Worm (Caenorhabditis elegans) whole organism, L3 larva: ENCODE results near the gene Y61B8A.6.
"Not testable (repeated sequence)": the region's sequence is repeated elsewhere in the genome, so short reads cannot be mapped to it uniquely, and the experiment has no call there.

Experiments used
- R02D3.7 ChIP-seq: fragments of 150-350 bp; optimal IDR thresholded peaks from 2 replicates; lab custom pipeline; 2014; ENCODE audit warnings: missing biosample characterization, missing genetic modification characterization
- ZK546.5 ChIP-seq: sonication (generic microtip); optimal IDR thresholded peaks from 2 replicates; lab custom pipeline; 2017; ENCODE audit warnings: missing biosample characterization, missing genetic modification characterization
- aly-2 ChIP-seq: fragments of 150-350 bp; optimal IDR thresholded peaks from 2 replicates; lab custom pipeline; 2014; ENCODE audit warnings: missing biosample characterization, missing genetic modification characterization
- ceh-16 ChIP-seq: sonication (generic microtip); optimal IDR thresholded peaks from 2 replicates; lab custom pipeline; 2017; ENCODE audit warnings: missing biosample characterization, missing genetic modification characterization
- ceh-9 ChIP-seq: sonication (generic microtip); optimal IDR thresholded peaks from 2 replicates; lab custom pipeline; 2018; ENCODE audit warnings: missing biosample characterization, missing genetic modification characterization
- daf-12 ChIP-seq: fragments of 150-350 bp; optimal IDR thresholded peaks from 2 replicates; lab custom pipeline; 2014; ENCODE audit warnings: missing biosample characterization, missing genetic modification reagents, missing genetic modification characterization
- egl-5 ChIP-seq: fragments of 150-350 bp; optimal IDR thresholded peaks from 2 replicates; lab custom pipeline; 2017; ENCODE audit warnings: missing biosample characterization, missing genetic modification reagents, missing genetic modification characterization, inconsistent platforms
- elt-1 ChIP-seq: fragments of 150-350 bp; optimal IDR thresholded peaks from 2 replicates; lab custom pipeline; 2014; ENCODE audit warnings: missing biosample characterization, missing genetic modification characterization
- elt-2 ChIP-seq: sonication (generic microtip); optimal IDR thresholded peaks from 2 replicates; lab custom pipeline; 2016; ENCODE audit warnings: missing genetic modification reagents, mild to moderate bottlenecking, missing genetic modification characterization, missing compliant biosample characterization
- eor-1 ChIP-seq, 2 experiments: fragments of 150-350 bp; optimal IDR thresholded peaks; 2 replicates each; lab custom pipeline; 2014 to 2018; ENCODE audit warnings: missing biosample characterization in 2 of 2, missing genetic modification characterization in 2 of 2
- fkh-10 ChIP-seq: sonication (generic microtip); optimal IDR thresholded peaks from 2 replicates; lab custom pipeline; 2017; ENCODE audit warnings: missing biosample characterization, missing genetic modification reagents, missing genetic modification characterization
- fos-1 ChIP-seq: fragments of 150-350 bp; optimal IDR thresholded peaks from 2 replicates; lab custom pipeline; 2014; ENCODE audit warnings: missing biosample characterization, missing genetic modification characterization
- hmg-11 ChIP-seq: sonication (generic microtip); optimal IDR thresholded peaks from 2 replicates; lab custom pipeline; 2016; ENCODE audit warnings: missing genetic modification characterization, missing compliant biosample characterization
- lin-39 ChIP-seq: fragments of 150-350 bp; optimal IDR thresholded peaks from 2 replicates; lab custom pipeline; 2018; ENCODE audit warnings: missing biosample characterization, missing genetic modification reagents, missing genetic modification characterization
- mdl-1 ChIP-seq: fragments of 150-350 bp; optimal IDR thresholded peaks from 2 replicates; lab custom pipeline; 2014; ENCODE audit warnings: missing biosample characterization, missing genetic modification characterization
- mml-1 ChIP-seq: fragments of 150-350 bp; sonication (generic microtip); optimal IDR thresholded peaks from 3 replicates; lab custom pipeline; 2014; ENCODE audit warnings: missing biosample characterization, missing genetic modification characterization
- nfya-1 ChIP-seq: sonication (generic microtip); optimal IDR thresholded peaks from 2 replicates; lab custom pipeline; 2017; ENCODE audit warnings: missing genetic modification characterization, mild to moderate bottlenecking, missing compliant biosample characterization, antibody characterized with exemption, moderate library complexity; ENCODE audit not compliant: insufficient read depth
- nhr-11 ChIP-seq: fragments of 150-350 bp; optimal IDR thresholded peaks from 2 replicates; lab custom pipeline; 2014; ENCODE audit warnings: missing biosample characterization, missing genetic modification characterization
- nhr-23 ChIP-seq: fragments of 150-350 bp; optimal IDR thresholded peaks from 2 replicates; lab custom pipeline; 2014; ENCODE audit warnings: missing biosample characterization, missing genetic modification reagents, missing genetic modification characterization
- nhr-237 ChIP-seq: fragments of 150-350 bp; optimal IDR thresholded peaks from 2 replicates; lab custom pipeline; 2014; ENCODE audit warnings: missing biosample characterization, missing genetic modification characterization
- nhr-25 ChIP-seq: sonication (generic microtip); optimal IDR thresholded peaks from 2 replicates; lab custom pipeline; 2017; ENCODE audit warnings: missing biosample characterization, missing genetic modification characterization
- nhr-28 ChIP-seq: fragments of 150-350 bp; optimal IDR thresholded peaks from 2 replicates; lab custom pipeline; 2014; ENCODE audit warnings: missing biosample characterization, missing genetic modification characterization
- nhr-67 ChIP-seq: fragments of 150-350 bp; optimal IDR thresholded peaks from 2 replicates; lab custom pipeline; 2014; ENCODE audit warnings: missing biosample characterization, missing genetic modification characterization
- nhr-77 ChIP-seq: fragments of 150-350 bp; optimal IDR thresholded peaks from 2 replicates; lab custom pipeline; 2014; ENCODE audit warnings: missing biosample characterization, missing genetic modification characterization
- pha-4 ChIP-seq: fragments of 150-350 bp; optimal IDR thresholded peaks from 2 replicates; lab custom pipeline; 2014; ENCODE audit warnings: missing biosample characterization, missing genetic modification reagents, missing genetic modification characterization
- pqm-1 ChIP-seq: fragments of 150-350 bp; optimal IDR thresholded peaks from 2 replicates; lab custom pipeline; 2017; ENCODE audit warnings: missing biosample characterization, missing genetic modification characterization, inconsistent platforms
- sea-2 ChIP-seq: fragments of 150-350 bp; sonication (generic microtip); optimal IDR thresholded peaks from 4 replicates; lab custom pipeline; 2014; ENCODE audit warnings: missing biosample characterization, missing genetic modification reagents, missing genetic modification characterization
- unc-39 ChIP-seq: sonication (generic microtip); optimal IDR thresholded peaks from 4 replicates; lab custom pipeline; 2017; ENCODE audit warnings: missing biosample characterization, missing genetic modification characterization
- unc-62 ChIP-seq: fragments of 150-350 bp; sonication (generic microtip); optimal IDR thresholded peaks from 4 replicates; lab custom pipeline; 2014; ENCODE audit warnings: missing biosample characterization, missing genetic modification reagents, missing genetic modification characterization
- zag-1 ChIP-seq: fragments of 150-350 bp; optimal IDR thresholded peaks from 2 replicates; lab custom pipeline; 2014; ENCODE audit warnings: missing biosample characterization, missing genetic modification characterization
- ztf-11 ChIP-seq: fragments of 150-350 bp; optimal IDR thresholded peaks from 2 replicates; lab custom pipeline; 2014; ENCODE audit warnings: missing biosample characterization, missing genetic modification characterization

Y61B8A.6 gene

ce11 chrV:17264855-17265254 is 13.1 kb downstream of the Y61B8A.6 start, which contains the start of gene K10G4.3:
Gene K10G4.3 (minus strand): TSS chrV:17264955.
- not testable (repeated sequence) for TF ChIP-seq zag-1, nfya-1, nhr-28 (tag; lab: Kevin White, UChicago)

- TF ChIP-seq unc-39 (tag; lab: Kevin White, UChicago) (no peak), ceh-9 (tag; lab: Kevin White, UChicago) (no peak), nhr-11 (tag; lab: Kevin White, UChicago) (no peak), fkh-10 (GFP tag; lab: Kevin White, UChicago) (no peak)
Observed at ce11 chrV:17272112-17272511, 20.4 kb downstream of the Y61B8A.6 start.

- TF ChIP-seq R02D3.7 (tag; lab: Kevin White, UChicago) (no peak), unc-62 (GFP tag; lab: Kevin White, UChicago) (no peak), egl-5 (tag; lab: Kevin White, UChicago) (no peak), elt-2 (tag; lab: Kevin White, UChicago) (no peak), nhr-23 (tag; lab: Kevin White, UChicago) (no peak), fos-1 (no peak)
Observed at ce11 chrV:17273249-17273648, 21.5 kb downstream of the Y61B8A.6 start, which contains the start of gene K10G4.10. Gene K10G4.10 (plus strand): TSS chrV:17273549.

- TF ChIP-seq ZK546.5 (tag; lab: Kevin White, UChicago) (no peak), nhr-237 (tag; lab: Kevin White, UChicago) (no peak), ceh-9 (tag; lab: Kevin White, UChicago) (no peak), nhr-11 (tag; lab: Kevin White, UChicago) (no peak), mml-1 (tag; lab: Kevin White, UChicago) (no peak), ceh-16 (no peak), nhr-28 (tag; lab: Kevin White, UChicago) (no peak), nhr-25 (tag; lab: Kevin White, UChicago) (no peak), elt-2 (tag; lab: Kevin White, UChicago) (no peak), daf-12 (tag; lab: Kevin White, UChicago) (no peak), eor-1 (tag; optimal IDR thresholded peaks at IDR 0.05; lab: Kevin White, UChicago) (no peak), nhr-77 (tag; lab: Kevin White, UChicago) (no peak), hmg-11 (tag; lab: Kevin White, UChicago) (no peak), fkh-10 (GFP tag; lab: Kevin White, UChicago) (no peak), unc-39 (tag; lab: Kevin White, UChicago) (no peak), zag-1 (tag; lab: Kevin White, UChicago) (no peak), ztf-11 (tag; lab: Kevin White, UChicago) (no peak), pha-4 (tag; lab: Kevin White, UChicago) (no peak)
Observed at ce11 chrV:17284159-17284558, 32.4 kb downstream of the Y61B8A.6 start.

ce11 chrV:17292740-17293139 is 41.0 kb downstream of the Y61B8A.6 start:
- no peak for TF ChIP-seq elt-1 (tag; lab: Kevin White, UChicago)
- TF ChIP-seq, all 47 proteins: peak for 0

DNA sequence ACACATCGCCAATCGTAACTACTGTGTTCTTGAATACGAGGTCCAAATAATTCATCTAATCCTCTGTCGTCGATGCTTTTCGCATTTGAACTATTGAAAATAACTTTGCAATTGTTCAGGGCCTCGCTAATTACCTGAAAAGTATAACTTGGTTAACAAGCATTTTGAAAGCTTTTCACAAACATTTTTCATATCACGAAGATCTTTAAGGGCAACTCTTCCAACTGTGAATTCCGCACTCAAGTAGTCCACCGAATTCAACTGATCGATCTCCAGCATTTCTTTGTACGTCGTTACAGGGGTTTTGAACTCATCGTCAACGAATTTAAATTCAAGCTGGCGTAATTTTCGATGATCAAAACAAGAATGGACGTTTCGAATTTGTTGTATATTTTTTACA is 44.7 kb downstream of the Y61B8A.6 start:
- TF ChIP-seq elt-2 (tag; lab: Kevin White, UChicago) (no peak), aly-2 (no peak), nhr-23 (tag; lab: Kevin White, UChicago) (no peak), pqm-1 (tag; lab: Kevin White, UChicago) (no peak), sea-2 (no peak)

DNA sequence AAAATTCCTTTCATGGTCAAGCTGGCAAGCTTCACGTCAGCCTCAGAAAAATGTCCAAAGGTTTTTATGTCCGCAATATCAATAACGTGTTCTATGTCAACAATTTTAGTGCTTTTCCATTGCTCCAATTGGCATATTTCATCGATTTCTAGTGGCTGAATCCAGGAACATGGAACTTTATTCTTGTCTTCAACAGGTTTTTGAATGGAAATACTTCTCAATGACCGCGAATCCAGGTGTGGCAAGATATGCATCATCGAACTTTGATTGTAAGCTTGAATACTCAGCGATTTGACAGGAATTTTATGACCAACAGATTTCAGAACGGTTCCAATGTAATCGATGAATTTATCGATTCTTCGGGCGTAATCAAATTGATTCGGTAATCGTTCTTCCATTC is 46.9 kb downstream of the Y61B8A.6 start:
- no peak for TF ChIP-seq lin-39
- no peak for TF ChIP-seq ztf-11 (tag; lab: Kevin White, UChicago)
- TF ChIP-seq mdl-1 (tag; lab: Kevin White, UChicago), result no peak
- TF ChIP-seq nhr-67 (tag; lab: Kevin White, UChicago), result no peak
- no peak for TF ChIP-seq nfya-1 (tag; lab: Kevin White, UChicago)
- TF ChIP-seq nhr-25 (tag; lab: Kevin White, UChicago), result no peak
- TF ChIP-seq nhr-23 (tag; lab: Kevin White, UChicago), result no peak
- TF ChIP-seq mml-1 (tag; lab: Kevin White, UChicago), result no peak
- no peak for TF ChIP-seq unc-39 (tag; lab: Kevin White, UChicago)
- TF ChIP-seq fos-1, result no peak
- TF ChIP-seq nhr-11 (tag; lab: Kevin White, UChicago), result no peak
- TF ChIP-seq, all 47 proteins: peak for 0
